Fruit fly (Drosophila melanogaster) whole organism, embryonic: Measurements from ENCODE around the gene slp1.

ENCODE experiments used
- ATbp ChIP-seq: fragments of 200-800 bp; sonication (Bioruptor generic); optimal IDR thresholded peaks from 2 replicates; lab custom pipeline; 2017; ENCODE audit warnings: missing biosample characterization, mild to moderate bottlenecking, missing genetic modification characterization, missing genetic modification reagents
- Aef1 ChIP-seq: fragments of 200-800 bp; sonication (Bioruptor generic); IDR thresholded peaks from 3 replicates; pipeline ENCODE4 v1.3.6; 2022; ENCODE audit warnings: missing biosample characterization, missing genetic modification characterization
- Awh ChIP-seq: fragments of 200-800 bp; sonication (Bioruptor generic); IDR thresholded peaks from 2 replicates; pipeline ENCODE4, ENCODE4 v1.3.6; 2022; ENCODE audit warnings: missing biosample characterization, missing genetic modification characterization
- Blimp-1 ChIP-seq: fragments of 200-800 bp; sonication (Bioruptor generic); optimal IDR thresholded peaks from 3 replicates; lab custom pipeline; 2018; ENCODE audit warnings: missing biosample characterization, missing genetic modification characterization, mild to moderate bottlenecking, moderate library complexity, missing genetic modification reagents
- CG10979 ChIP-seq: fragments of 200-800 bp; sonication (Bioruptor generic); optimal IDR thresholded peaks from 2 replicates; lab custom pipeline; 2018; ENCODE audit warnings: missing biosample characterization, mild to moderate bottlenecking, missing genetic modification characterization, moderate library complexity
- CG12155 ChIP-seq: fragments of 200-800 bp; sonication (Bioruptor generic); optimal IDR thresholded peaks from 3 replicates; lab custom pipeline; 2016; ENCODE audit warnings: missing biosample characterization, missing genetic modification characterization
- CG12744 ChIP-seq: fragments of 200-800 bp; sonication (Bioruptor generic); optimal IDR thresholded peaks from 2 replicates; lab custom pipeline; 2016; ENCODE audit warnings: missing biosample characterization, missing genetic modification characterization
- CG17328 ChIP-seq: fragments of 200-800 bp; sonication (Bioruptor generic); IDR thresholded peaks from 2 replicates; pipeline ENCODE4 v1.3.6; 2022; ENCODE audit warnings: missing biosample characterization, missing genetic modification characterization
- CG17912 ChIP-seq: fragments of 200-800 bp; sonication (Bioruptor generic); optimal IDR thresholded peaks from 2 replicates; lab custom pipeline; 2018; ENCODE audit warnings: missing biosample characterization, mild to moderate bottlenecking, missing genetic modification characterization
- CG3163 ChIP-seq: fragments of 200-800 bp; sonication (Bioruptor generic); optimal IDR thresholded peaks from 3 replicates; lab custom pipeline; 2016; ENCODE audit warnings: missing biosample characterization, missing genetic modification characterization
- CG32532 ChIP-seq: fragments of 200-800 bp; sonication (Bioruptor generic); IDR thresholded peaks from 2 replicates; pipeline ENCODE4 v1.3.6; 2022; ENCODE audit warnings: missing biosample characterization, missing genetic modification characterization
- CG33213 ChIP-seq: fragments of 200-800 bp; sonication (Bioruptor generic); optimal IDR thresholded peaks from 3 replicates; lab custom pipeline; 2016; ENCODE audit warnings: missing biosample characterization, missing genetic modification characterization
- CG3407 ChIP-seq: fragments of 200-800 bp; sonication (Bioruptor generic); optimal IDR thresholded peaks from 2 replicates; lab custom pipeline; 2018; ENCODE audit warnings: missing biosample characterization, mild to moderate bottlenecking, missing genetic modification characterization
- CG34376 ChIP-seq: fragments of 200-800 bp; sonication (Bioruptor generic); optimal IDR thresholded peaks from 2 replicates; lab custom pipeline; 2018; ENCODE audit warnings: missing biosample characterization, mild to moderate bottlenecking, missing genetic modification characterization
- CG34422 ChIP-seq: fragments of 200-800 bp; sonication (Bioruptor generic); IDR thresholded peaks from 3 replicates; pipeline ENCODE4 v1.3.6; 2022; ENCODE audit warnings: missing biosample characterization, missing genetic modification characterization
- CG6791 ChIP-seq: fragments of 200-800 bp; sonication (Bioruptor generic); IDR thresholded peaks from 3 replicates; pipeline ENCODE4 v1.3.6; 2022; ENCODE audit warnings: missing biosample characterization, missing genetic modification characterization; ENCODE audit not compliant: partially characterized antibody
- CG7963 ChIP-seq: fragments of 200-800 bp; sonication (Bioruptor generic); IDR thresholded peaks from 3 replicates; pipeline ENCODE4 v1.3.6; 2022; ENCODE audit warnings: missing biosample characterization, missing genetic modification characterization; ENCODE audit not compliant: partially characterized antibody
- CG8089 ChIP-seq: fragments of 200-800 bp; sonication (Bioruptor generic); optimal IDR thresholded peaks from 3 replicates; lab custom pipeline; 2016; ENCODE audit warnings: missing biosample characterization, missing genetic modification characterization
- CG8478 ChIP-seq: fragments of >200 bp; optimal IDR thresholded peaks from 2 replicates; lab custom pipeline; 2018
- CG8924 ChIP-seq: fragments of 200-800 bp; optimal IDR thresholded peaks from 3 replicates; lab custom pipeline; 2019; ENCODE audit warnings: missing biosample characterization, mild to moderate bottlenecking, missing genetic modification characterization, moderate library complexity
- CG9215 ChIP-seq: fragments of 200-800 bp; sonication (Bioruptor generic); IDR thresholded peaks from 2 replicates; pipeline ENCODE4 v1.3.6; 2022; ENCODE audit warnings: missing biosample characterization, missing genetic modification characterization
- Dbx ChIP-seq: fragments of 200-800 bp; sonication (Bioruptor generic); IDR thresholded peaks from 3 replicates; pipeline ENCODE4 v1.3.6; 2022; ENCODE audit warnings: missing biosample characterization, missing genetic modification characterization
- Dll ChIP-seq: fragments of 200-800 bp; sonication (Bioruptor generic); IDR thresholded peaks from 4 replicates; pipeline ENCODE4 v1.3.6; 2022; ENCODE audit warnings: missing biosample characterization, missing genetic modification characterization; ENCODE audit not compliant: partially characterized antibody
- Doc3 ChIP-seq: fragments of 200-800 bp; sonication (Bioruptor generic); IDR thresholded peaks from 3 replicates; pipeline ENCODE4 v1.3.6; 2022; ENCODE audit warnings: missing biosample characterization, missing genetic modification characterization; ENCODE audit not compliant: partially characterized antibody
- Dref ChIP-seq: fragments of 200-800 bp; sonication (Bioruptor generic); IDR thresholded peaks from 2 replicates; pipeline ENCODE4 v1.3.6; 2022; ENCODE audit warnings: missing biosample characterization, missing genetic modification characterization
- Eip74EF ChIP-seq, 2 experiments: fragments of 200-800 bp in 1 of 2; fragments of >200 bp in 1 of 2; sonication (Bioruptor generic) in 1 of 2; optimal IDR thresholded peaks; 2 replicates each; lab custom pipeline; 2017 to 2019; ENCODE audit warnings: missing biosample characterization in 2 of 2, missing genetic modification characterization in 2 of 2, mild to moderate bottlenecking in 1 of 2, moderate library complexity in 1 of 2
- Hey ChIP-seq: fragments of 200-800 bp; sonication (Bioruptor generic); optimal IDR thresholded peaks from 3 replicates; lab custom pipeline; 2018; ENCODE audit warnings: missing biosample characterization, mild to moderate bottlenecking, missing genetic modification characterization
- Hr51 ChIP-seq, 2 experiments: fragments of 200-800 bp; sonication (Bioruptor generic); optimal IDR thresholded peaks; 2 replicates in 1 of 2; 3 replicates in 1 of 2; lab custom pipeline; 2016 to 2018; ENCODE audit warnings: missing biosample characterization in 2 of 2, missing genetic modification characterization in 2 of 2, mild to moderate bottlenecking in 1 of 2, moderate library complexity in 1 of 2
- Hr78 ChIP-seq, 2 experiments: fragments of 200-800 bp in 1 of 2; fragments of >200 bp in 1 of 2; sonication (Bioruptor generic) in 1 of 2; optimal IDR thresholded peaks; 2 replicates each; lab custom pipeline; 2017 to 2019; ENCODE audit warnings: missing biosample characterization in 2 of 2, missing genetic modification characterization in 2 of 2, mild to moderate bottlenecking in 1 of 2, moderate library complexity in 1 of 2
- MBD-R2 ChIP-seq: fragments of 200-800 bp; sonication (Bioruptor generic); IDR thresholded peaks from 2 replicates; pipeline ENCODE4 v1.3.6; 2022; ENCODE audit warnings: missing biosample characterization, missing genetic modification characterization
- Nf-YC ChIP-seq: fragments of 200-800 bp; optimal IDR thresholded peaks from 3 replicates; lab custom pipeline; 2019; ENCODE audit warnings: missing biosample characterization, mild to moderate bottlenecking, missing genetic modification characterization, moderate library complexity
- Pdp1 ChIP-seq, 2 experiments: fragments of 200-800 bp; sonication (Bioruptor generic); optimal IDR thresholded peaks; 3 replicates each; lab custom pipeline; 2016; ENCODE audit warnings: missing biosample characterization in 2 of 2, missing genetic modification characterization in 2 of 2, mild to moderate bottlenecking in 1 of 2, moderate library complexity in 1 of 2
- Poxn ChIP-seq: fragments of 200-800 bp; sonication (Bioruptor generic); IDR thresholded peaks from 2 replicates; pipeline ENCODE4 v1.3.6; 2022; ENCODE audit warnings: missing biosample characterization, missing genetic modification characterization
- Spps ChIP-seq: fragments of 200-800 bp; sonication (Bioruptor generic); optimal IDR thresholded peaks from 2 replicates; lab custom pipeline; 2018; ENCODE audit warnings: missing biosample characterization, mild to moderate bottlenecking, missing genetic modification characterization
- Usf ChIP-seq: fragments of 200-800 bp; sonication (Bioruptor generic); optimal IDR thresholded peaks from 2 replicates; lab custom pipeline; 2017; ENCODE audit warnings: missing genotype, missing biosample characterization, missing genetic modification characterization
- Xrp1 ChIP-seq: fragments of 200-800 bp; sonication (Bioruptor generic); IDR thresholded peaks from 2 replicates; pipeline ENCODE4 v1.3.6; 2022; ENCODE audit warnings: missing biosample characterization, missing genetic modification characterization
- cad ChIP-seq: fragments of >200 bp; optimal IDR thresholded peaks from 2 replicates; lab custom pipeline; 2017; ENCODE audit warnings: missing biosample characterization, missing genetic modification characterization
- dm ChIP-seq: fragments of 200-800 bp; sonication (Bioruptor generic); optimal IDR thresholded peaks from 3 replicates; lab custom pipeline; 2016; ENCODE audit warnings: missing biosample characterization, missing genetic modification characterization
- gsb ChIP-seq: fragments of 200-800 bp; sonication (Bioruptor generic); IDR thresholded peaks from 2 replicates; pipeline ENCODE4 v1.3.6; 2022; ENCODE audit warnings: missing biosample characterization, missing genetic modification characterization
- her ChIP-seq: fragments of 200-800 bp; sonication (Bioruptor generic); optimal IDR thresholded peaks from 2 replicates; lab custom pipeline; 2016; ENCODE audit warnings: missing biosample characterization, missing genetic modification characterization
- jigr1 ChIP-seq: fragments of 200-800 bp; sonication (Bioruptor generic); IDR thresholded peaks from 3 replicates; pipeline ENCODE4 v1.3.6; 2022; ENCODE audit warnings: missing biosample characterization, missing genetic modification characterization
- lov ChIP-seq, 2 experiments: fragments of 200-800 bp in 1 of 2; fragments of >200 bp in 1 of 2; sonication (Bioruptor generic) in 1 of 2; IDR thresholded peaks in 1 of 2; optimal IDR thresholded peaks in 1 of 2; 2 replicates in 1 of 2; 3 replicates in 1 of 2; pipeline versions ENCODE4 v1.3.6 to Lab custom; 2017 to 2022; ENCODE audit warnings: missing biosample characterization in 1 of 2, missing genetic modification characterization in 1 of 2
- mld ChIP-seq: fragments of 200-800 bp; sonication (Bioruptor generic); IDR thresholded peaks from 3 replicates; pipeline ENCODE4 v1.3.6; 2022; ENCODE audit warnings: missing biosample characterization, missing genetic modification characterization; ENCODE audit not compliant: partially characterized antibody
- nerfin-2 ChIP-seq: fragments of 200-800 bp; sonication (Bioruptor generic); IDR thresholded peaks from 2 replicates; pipeline ENCODE4 v1.3.6; 2022; ENCODE audit warnings: missing biosample characterization, missing genetic modification characterization; ENCODE audit not compliant: partially characterized antibody
- pnt ChIP-seq: fragments of 200-800 bp; sonication (Bioruptor generic); optimal IDR thresholded peaks from 3 replicates; lab custom pipeline; 2016; ENCODE audit warnings: missing biosample characterization, missing genetic modification characterization
- sens ChIP-seq: fragments of 200-800 bp; sonication (Bioruptor generic); peaks from one replicate; lab custom pipeline; 2016; ENCODE audit warnings: missing biosample characterization, missing genetic modification characterization
- seq ChIP-seq: fragments of 200-800 bp; sonication (Bioruptor generic); IDR thresholded peaks from 2 replicates; pipeline ENCODE4 v1.3.6; 2022; ENCODE audit warnings: missing biosample characterization, missing genetic modification characterization
- sob ChIP-seq: fragments of 200-800 bp; sonication (Bioruptor generic); IDR thresholded peaks from 2 replicates; pipeline ENCODE4 v1.3.6; 2022; ENCODE audit warnings: missing biosample characterization, missing genetic modification characterization
- ttk ChIP-seq: fragments of 200-800 bp; sonication (Bioruptor generic); IDR thresholded peaks from 2 replicates; pipeline ENCODE4 v2.1.2; 2022; ENCODE audit warnings: missing biosample characterization, missing genetic modification characterization
- vfl ChIP-seq: fragments of 200-800 bp; sonication (Bioruptor generic); optimal IDR thresholded peaks from 2 replicates; lab custom pipeline; 2016; ENCODE audit warnings: missing biosample characterization, missing genetic modification characterization
- z ChIP-seq: fragments of 200-800 bp; sonication (Bioruptor generic); IDR thresholded peaks from 3 replicates; pipeline ENCODE4 v1.3.6; 2022; ENCODE audit warnings: missing biosample characterization, missing genetic modification characterization

Gene slp1

dm6 chr2L:3856372-3856771 lies 30.9 kb downstream of the slp1 start (continued):
- TF ChIP-seq Usf (GFP tag; lab: Kevin White, UChicago) (no peak), Aef1 (GFP tag; lab: Robert Waterston, UW) (no peak), CG8924 (tag; lab: Kevin White, UChicago) (peak; percentile 49), her (GFP tag; lab: Kevin White, UChicago) (no peak), CG9215 (no peak), CG7963 (GFP tag; lab: Robert Waterston, UW) (no peak), pnt (GFP tag; lab: Kevin White, UChicago) (peak; percentile 33), ATbp (GFP tag; lab: Kevin White, UChicago) (peak; percentile 21), Doc3 (GFP tag; lab: Robert Waterston, UW) (no peak), Hr78 (GFP tag; optimal IDR thresholded peaks at IDR 0.05; lab: Kevin White, UChicago) (no peak), CG17912 (no peak), CG34376 (GFP tag; lab: Kevin White, UChicago) (no peak), CG6791 (GFP tag; lab: Robert Waterston, UW) (no peak), CG3407 (GFP tag; lab: Kevin White, UChicago) (peak; percentile 38), sob (GFP tag; lab: Robert Waterston, UW) (no peak), ttk (GFP tag; lab: Robert Waterston, UW) (no peak), Awh (GFP tag; lab: Robert Waterston, UW) (no peak), z (GFP tag; lab: Robert Waterston, UW) (no peak), sens (GFP tag; lab: Kevin White, UChicago) (peak; percentile 64), lov (optimal IDR thresholded peaks at IDR 0.05; lab: Kevin White, UChicago) (no peak), lov (GFP tag; IDR thresholded peaks at IDR 0.05; lab: Robert Waterston, UW) (no peak), nerfin-2 (GFP tag; lab: Robert Waterston, UW) (no peak), dm (GFP tag; lab: Kevin White, UChicago) (no peak), cad (no peak), CG32532 (GFP tag; lab: Robert Waterston, UW) (no peak), CG3163 (GFP tag; lab: Kevin White, UChicago) (no peak), Pdp1 (GFP tag; optimal IDR thresholded peaks at IDR 0.05; lab: Kevin White, UChicago) (peak in 1 of 2 experiments; percentile 31), Hey (no peak), seq (GFP tag; lab: Robert Waterston, UW) (no peak), CG8478 (lab: Kevin White, UChicago) (no peak), Dll (no peak), Xrp1 (peak; percentile 68), Poxn (GFP tag; lab: Robert Waterston, UW) (no peak), jigr1 (no peak), gsb (no peak), Nf-YC (tag; lab: Kevin White, UChicago) (no peak), Eip74EF (GFP tag; optimal IDR thresholded peaks at IDR 0.05; lab: Kevin White, UChicago) (no peak), Dbx (GFP tag; lab: Robert Waterston, UW) (no peak), vfl (GFP tag; lab: Kevin White, UChicago) (no peak), CG8089 (GFP tag; lab: Kevin White, UChicago) (no peak), CG12744 (no peak), Hr51 (GFP tag; optimal IDR thresholded peaks at IDR 0.05; lab: Kevin White, UChicago) (peak in 1 of 2 experiments; percentile 26), mld (GFP tag; lab: Robert Waterston, UW) (no peak), CG34422 (GFP tag; lab: Robert Waterston, UW) (no peak), Blimp-1 (peak; percentile 67), Spps (tag; lab: Kevin White, UChicago) (peak; percentile 38), Dref (GFP tag; lab: Robert Waterston, UW) (no peak), CG12155 (no peak), CG33213 (GFP tag; lab: Kevin White, UChicago) (peak; percentile 14), CG10979 (tag; lab: Kevin White, UChicago) (peak; percentile 74), MBD-R2 (GFP tag; lab: Robert Waterston, UW) (no peak), CG17328 (peak; percentile 52)
